Worm (Caenorhabditis elegans) whole organism, young adult: ENCODE measurements around the gene sdz-10.

ENCODE experiments used
- ama-1 ChIP-seq, 3 experiments: fragments of 150-350 bp in 1 of 3; sonication (generic microtip) in 2 of 3; optimal IDR thresholded peaks; 2 replicates each; lab custom pipeline; 2014 to 2018; ENCODE audit warnings: missing biosample characterization in 2 of 3, missing genetic modification characterization in 2 of 3, missing genetic modification reagents in 2 of 3
- ets-4 ChIP-seq: fragments of 200-800 bp; sonication (Bioruptor generic); optimal IDR thresholded peaks from 2 replicates; lab custom pipeline; 2018; ENCODE audit warnings: mild to moderate bottlenecking, missing genetic modification characterization, missing compliant biosample characterization
- snpc-4 ChIP-seq, 5 experiments: fragments of 150-350 bp in 1 of 5; sonication (generic microtip) in 4 of 5; optimal IDR thresholded peaks; 2 replicates each; lab custom pipeline; 2014 to 2018; ENCODE audit warnings: missing genetic modification characterization in 5 of 5, missing biosample characterization in 3 of 5, antibody characterized with exemption in 2 of 5, mild to moderate bottlenecking in 2 of 5, missing compliant biosample characterization in 2 of 5, missing genotype in 2 of 5, moderate library complexity in 2 of 5, missing genetic modification reagents in 1 of 5
- tbx-9 ChIP-seq: sonication (generic microtip); optimal IDR thresholded peaks from 2 replicates; lab custom pipeline; 2016; ENCODE audit warnings: borderline replicate concordance, missing genetic modification characterization, inconsistent platforms, missing compliant biosample characterization
- unc-62 ChIP-seq: fragments of 150-350 bp; optimal IDR thresholded peaks from 2 replicates; lab custom pipeline; 2014; ENCODE audit warnings: missing biosample characterization, missing genetic modification reagents, missing genetic modification characterization
- ztf-25 ChIP-seq: fragments of 200-800 bp; sonication (Bioruptor generic); IDR thresholded peaks from 2 replicates; pipeline ENCODE4 v1.3.6; 2022; ENCODE audit warnings: missing genetic modification reagents, missing genetic modification characterization, missing compliant biosample characterization

DNA sequence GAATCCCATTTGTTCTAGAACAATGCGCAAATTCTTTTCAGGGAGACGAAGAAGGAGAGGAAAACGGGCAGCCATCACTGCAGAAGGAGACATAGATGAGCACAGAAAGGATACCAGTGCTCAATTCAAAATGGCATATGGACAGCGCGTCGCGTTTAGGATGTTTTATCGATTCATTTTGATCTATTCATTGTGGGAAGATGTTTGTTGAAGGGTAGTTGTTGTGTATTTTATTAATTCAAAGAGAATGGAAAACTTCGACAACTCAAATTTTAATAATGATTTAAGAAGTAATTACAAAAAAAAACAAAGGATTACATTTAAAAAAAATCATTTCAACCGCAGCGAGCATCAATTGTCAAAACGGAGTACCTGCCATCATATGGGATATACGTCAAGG, at the start of gene sdz-10:
- no peak for TF ChIP-seq ets-4 (GFP tag; lab: Kevin White, UChicago)
- TF ChIP-seq ama-1 (optimal IDR thresholded peaks at IDR 0.05; lab: Kevin White, UChicago), result no peak
- no peak for TF ChIP-seq ama-1 (GFP tag; optimal IDR thresholded peaks at IDR 0.05; lab: Kevin White, UChicago)
- no peak for TF ChIP-seq snpc-4 (GFP tag; optimal IDR thresholded peaks at IDR 0.05; lab: Kevin White, UChicago)
- TF ChIP-seq snpc-4 (tag; optimal IDR thresholded peaks at IDR 0.05; lab: Kevin White, UChicago), result no peak
- TF ChIP-seq unc-62 (GFP tag; lab: Kevin White, UChicago), result no peak
- no peak for TF ChIP-seq ztf-25
- TF ChIP-seq tbx-9 (tag; lab: Kevin White, UChicago), result no peak
